Fruit fly (Drosophila melanogaster) whole organism, embryonic: ENCODE measurements around the gene Obp99c.

Experiments
- Adf1 ChIP-seq: fragments of 200-800 bp; sonication (Bioruptor generic); IDR thresholded peaks from 2 replicates; pipeline ENCODE4 v1.3.6; 2022; ENCODE audit warnings: missing biosample characterization, missing genetic modification characterization
- CG1024 ChIP-seq: fragments of 200-800 bp; sonication (Bioruptor generic); IDR thresholded peaks from 2 replicates; pipeline ENCODE4 v1.3.6; 2022; ENCODE audit warnings: missing biosample characterization, missing genetic modification characterization
- CG10274 ChIP-seq: fragments of 200-800 bp; sonication (Bioruptor generic); optimal IDR thresholded peaks from 3 replicates; lab custom pipeline; 2017; ENCODE audit warnings: missing biosample characterization, mild to moderate bottlenecking, missing genetic modification characterization
- CG11093 ChIP-seq: fragments of 200-800 bp; sonication (Bioruptor generic); IDR thresholded peaks from 3 replicates; pipeline ENCODE4 v1.3.6; 2022; ENCODE audit warnings: missing biosample characterization, missing genetic modification characterization
- CG14050 ChIP-seq: fragments of 200-800 bp; sonication (Bioruptor generic); IDR thresholded peaks from 3 replicates; pipeline ENCODE4 v1.3.6; 2022; ENCODE audit warnings: missing biosample characterization, missing genetic modification characterization
- CG14667 ChIP-seq: fragments of 200-800 bp; sonication (Bioruptor generic); IDR thresholded peaks from 2 replicates; pipeline ENCODE4 v1.3.6; 2022; ENCODE audit warnings: missing biosample characterization, missing genetic modification characterization
- CG15073 ChIP-seq: fragments of 200-800 bp; sonication (Bioruptor generic); optimal IDR thresholded peaks from 2 replicates; lab custom pipeline; 2016; ENCODE audit warnings: missing biosample characterization, missing genetic modification characterization
- CG15696 ChIP-seq: fragments of 200-800 bp; sonication (Bioruptor generic); optimal IDR thresholded peaks from 2 replicates; lab custom pipeline; 2019; ENCODE audit warnings: missing biosample characterization, mild to moderate bottlenecking, missing genetic modification characterization, moderate library complexity
- CG1603 ChIP-seq: fragments of 200-800 bp; sonication (Bioruptor generic); optimal IDR thresholded peaks from 2 replicates; lab custom pipeline; 2019; ENCODE audit warnings: missing biosample characterization, mild to moderate bottlenecking, missing genetic modification characterization, moderate library complexity
- CG16779 ChIP-seq: fragments of 200-800 bp; sonication (Bioruptor generic); IDR thresholded peaks from 2 replicates; pipeline ENCODE4 v1.3.6; 2022; ENCODE audit warnings: missing biosample characterization, missing genetic modification characterization
- CG17359 ChIP-seq: fragments of 200-800 bp; sonication (Bioruptor generic); optimal IDR thresholded peaks from 3 replicates; lab custom pipeline; 2018; ENCODE audit warnings: missing biosample characterization, mild to moderate bottlenecking, missing genetic modification characterization, moderate library complexity
- CG2889 ChIP-seq: fragments of 200-800 bp; sonication (Bioruptor generic); IDR thresholded peaks from 3 replicates; pipeline ENCODE4 v1.3.6; 2022; ENCODE audit warnings: missing biosample characterization, missing genetic modification characterization
- CG5180 ChIP-seq: fragments of 200-800 bp; sonication (Bioruptor generic); optimal IDR thresholded peaks from 3 replicates; lab custom pipeline; 2017; ENCODE audit warnings: missing biosample characterization, missing genetic modification characterization, mild to moderate bottlenecking, moderate library complexity, missing genetic modification reagents
- CG6791 ChIP-seq: fragments of 200-800 bp; sonication (Bioruptor generic); IDR thresholded peaks from 3 replicates; pipeline ENCODE4 v1.3.6; 2022; ENCODE audit warnings: missing biosample characterization, missing genetic modification characterization; ENCODE audit not compliant: partially characterized antibody
- CG6813 ChIP-seq: fragments of 200-800 bp; sonication (Bioruptor generic); optimal IDR thresholded peaks from 2 replicates; lab custom pipeline; 2017; ENCODE audit warnings: missing biosample characterization, missing genetic modification characterization, mild to moderate bottlenecking, moderate library complexity, missing genetic modification reagents
- CG9932 ChIP-seq: fragments of 200-800 bp; sonication (Bioruptor generic); IDR thresholded peaks from 2 replicates; pipeline ENCODE4 v1.3.6; 2022; ENCODE audit warnings: missing biosample characterization, missing genetic modification characterization
- CoRest ChIP-seq: fragments of 200-800 bp; sonication (Bioruptor generic); optimal IDR thresholded peaks from 3 replicates; lab custom pipeline; 2018; ENCODE audit warnings: missing biosample characterization, mild to moderate bottlenecking, missing genetic modification characterization, moderate library complexity
- CrebB ChIP-seq: fragments of 200-800 bp; sonication (Bioruptor generic); optimal IDR thresholded peaks from 3 replicates; lab custom pipeline; 2018; ENCODE audit warnings: missing biosample characterization, mild to moderate bottlenecking, missing genetic modification characterization
- D ChIP-seq, 2 experiments: fragments of 200-800 bp in 1 of 2; fragments of >200 bp in 1 of 2; sonication (Bioruptor generic) in 1 of 2; optimal IDR thresholded peaks; 2 replicates in 1 of 2; 3 replicates in 1 of 2; lab custom pipeline; 2017; ENCODE audit warnings: mild to moderate bottlenecking in 1 of 2, missing biosample characterization in 1 of 2, missing genetic modification characterization in 1 of 2, missing genetic modification reagents in 1 of 2
- Eip74EF ChIP-seq, 2 experiments: fragments of 200-800 bp in 1 of 2; fragments of >200 bp in 1 of 2; sonication (Bioruptor generic) in 1 of 2; optimal IDR thresholded peaks; 2 replicates each; lab custom pipeline; 2017 to 2019; ENCODE audit warnings: missing biosample characterization in 2 of 2, missing genetic modification characterization in 2 of 2, mild to moderate bottlenecking in 1 of 2, moderate library complexity in 1 of 2
- Fer3 ChIP-seq: fragments of 200-800 bp; sonication (Bioruptor generic); optimal IDR thresholded peaks from 2 replicates; lab custom pipeline; 2018; ENCODE audit warnings: missing biosample characterization, mild to moderate bottlenecking, missing genetic modification characterization, moderate library complexity
- H15 ChIP-seq: fragments of 200-800 bp; sonication (Bioruptor generic); IDR thresholded peaks from 3 replicates; pipeline ENCODE4 v1.3.6; 2022; ENCODE audit warnings: missing biosample characterization, missing genetic modification characterization
- Hr78 ChIP-seq, 2 experiments: fragments of 200-800 bp in 1 of 2; fragments of >200 bp in 1 of 2; sonication (Bioruptor generic) in 1 of 2; optimal IDR thresholded peaks; 2 replicates each; lab custom pipeline; 2017 to 2019; ENCODE audit warnings: missing biosample characterization in 2 of 2, missing genetic modification characterization in 2 of 2, mild to moderate bottlenecking in 1 of 2, moderate library complexity in 1 of 2
- Mes4 ChIP-seq: fragments of 200-800 bp; sonication (Bioruptor generic); optimal IDR thresholded peaks from 2 replicates; lab custom pipeline; 2016; ENCODE audit warnings: missing biosample characterization, missing genetic modification characterization
- NFAT ChIP-seq: fragments of 200-800 bp; sonication (Bioruptor generic); IDR thresholded peaks from 2 replicates; pipeline ENCODE4 v1.3.6; 2022; ENCODE audit warnings: missing biosample characterization, missing genetic modification characterization
- Oli ChIP-seq: fragments of 200-800 bp; sonication (Bioruptor generic); optimal IDR thresholded peaks from 2 replicates; lab custom pipeline; 2018; ENCODE audit warnings: missing biosample characterization, mild to moderate bottlenecking, missing genetic modification characterization, moderate library complexity
- Sox100B ChIP-seq: fragments of 200-800 bp; sonication (Bioruptor generic); optimal IDR thresholded peaks from 3 replicates; lab custom pipeline; 2018; ENCODE audit warnings: missing biosample characterization, mild to moderate bottlenecking, missing genetic modification characterization
- Sry-δ ChIP-seq: fragments of 200-800 bp; sonication (Bioruptor generic); optimal IDR thresholded peaks from 2 replicates; lab custom pipeline; 2016; ENCODE audit warnings: missing biosample characterization, missing genetic modification characterization
- Ssrp ChIP-seq: fragments of 200-800 bp; sonication (Bioruptor generic); optimal IDR thresholded peaks from 2 replicates; lab custom pipeline; 2018; ENCODE audit warnings: missing biosample characterization, mild to moderate bottlenecking, missing genetic modification characterization, moderate library complexity
- Xbp1 ChIP-seq: fragments of 200-800 bp; sonication (Bioruptor generic); optimal IDR thresholded peaks from 3 replicates; lab custom pipeline; 2016; ENCODE audit warnings: missing biosample characterization, mild to moderate bottlenecking, missing genetic modification characterization
- bcd ChIP-seq: fragments of 200-800 bp; sonication (Bioruptor generic); optimal IDR thresholded peaks from 2 replicates; lab custom pipeline; 2017; ENCODE audit warnings: missing biosample characterization, mild to moderate bottlenecking, missing genetic modification characterization
- bsh ChIP-seq, 2 experiments: fragments of 200-800 bp; sonication (Bioruptor generic); optimal IDR thresholded peaks; 2 replicates each; lab custom pipeline; 2017 to 2018; ENCODE audit warnings: mild to moderate bottlenecking in 2 of 2, missing biosample characterization in 2 of 2, missing genetic modification characterization in 2 of 2, moderate library complexity in 1 of 2
- chm ChIP-seq: fragments of 200-800 bp; sonication (Bioruptor generic); IDR thresholded peaks from 2 replicates; pipeline ENCODE4 v1.3.6; 2022; ENCODE audit warnings: missing biosample characterization, missing genetic modification characterization
- ci ChIP-seq: fragments of 200-800 bp; sonication (Bioruptor generic); IDR thresholded peaks from 3 replicates; pipeline ENCODE4 v1.3.6; 2022; ENCODE audit warnings: missing biosample characterization, missing genetic modification characterization
- fd96Cb ChIP-seq: fragments of 200-800 bp; sonication (Bioruptor generic); optimal IDR thresholded peaks from 2 replicates; lab custom pipeline; 2018; ENCODE audit warnings: missing biosample characterization, mild to moderate bottlenecking, missing genetic modification characterization, moderate library complexity
- ftz-f1 ChIP-seq: fragments of 200-800 bp; sonication (Bioruptor generic); optimal IDR thresholded peaks from 2 replicates; lab custom pipeline; 2016; ENCODE audit warnings: missing biosample characterization, missing genetic modification characterization
- gsb-n ChIP-seq: fragments of 200-800 bp; sonication (Bioruptor generic); optimal IDR thresholded peaks from 3 replicates; lab custom pipeline; 2018; ENCODE audit warnings: missing biosample characterization, mild to moderate bottlenecking, missing genetic modification characterization
- her ChIP-seq: fragments of 200-800 bp; sonication (Bioruptor generic); optimal IDR thresholded peaks from 2 replicates; lab custom pipeline; 2016; ENCODE audit warnings: missing biosample characterization, missing genetic modification characterization
- maf-S ChIP-seq: fragments of 200-800 bp; sonication (Bioruptor generic); optimal IDR thresholded peaks from 2 replicates; lab custom pipeline; 2016; ENCODE audit warnings: missing biosample characterization, missing genetic modification characterization
- otp ChIP-seq: fragments of 200-800 bp; sonication (Bioruptor generic); IDR thresholded peaks from 3 replicates; pipeline ENCODE4, ENCODE4 v1.3.6; 2022; ENCODE audit warnings: missing biosample characterization, missing genetic modification characterization
- pan ChIP-seq, 4 experiments: fragments of >200 bp in 3 of 4; fragments of 200-800 bp in 1 of 4; sonication (Bioruptor generic) in 1 of 4; optimal IDR thresholded peaks in 3 of 4; IDR thresholded peaks in 1 of 4; 2 replicates each; pipeline versions ENCODE4 v1.3.6 to Lab custom; 2017 to 2022; ENCODE audit warnings: missing biosample characterization in 2 of 4, missing genetic modification characterization in 2 of 4, mixed read lengths in 1 of 4
- prd ChIP-seq, 3 experiments: fragments of >200 bp in 2 of 3; fragments of 200-800 bp in 1 of 3; sonication (Bioruptor generic) in 1 of 3; optimal IDR thresholded peaks in 2 of 3; IDR thresholded peaks in 1 of 3; 2 replicates in 2 of 3; 3 replicates in 1 of 3; pipeline versions ENCODE4 v1.3.6 to Lab custom; 2017 to 2022; ENCODE audit warnings: missing biosample characterization in 1 of 3, missing genetic modification characterization in 1 of 3
- ranshi ChIP-seq: fragments of 200-800 bp; sonication (Bioruptor generic); IDR thresholded peaks from 2 replicates; pipeline ENCODE4 v1.3.6; 2022; ENCODE audit warnings: missing biosample characterization, missing genetic modification characterization
- salm ChIP-seq: fragments of 200-800 bp; sonication (Bioruptor generic); optimal IDR thresholded peaks from 2 replicates; lab custom pipeline; 2018; ENCODE audit warnings: missing biosample characterization, mild to moderate bottlenecking, missing genetic modification characterization
- sisA ChIP-seq: fragments of 200-800 bp; sonication (Bioruptor generic); IDR thresholded peaks from 2 replicates; pipeline ENCODE4 v1.3.6; 2022; ENCODE audit warnings: missing biosample characterization, missing genetic modification characterization
- sr ChIP-seq: fragments of 200-800 bp; sonication (Bioruptor generic); IDR thresholded peaks from 3 replicates; pipeline ENCODE4 v1.3.6; 2022; ENCODE audit warnings: missing biosample characterization, missing genetic modification characterization
- ssp ChIP-seq: fragments of 200-800 bp; sonication (Bioruptor generic); IDR thresholded peaks from 2 replicates; pipeline ENCODE4 v1.3.6; 2022; ENCODE audit warnings: missing biosample characterization, missing genetic modification characterization
- zf30C ChIP-seq: fragments of 200-800 bp; sonication (Bioruptor generic); optimal IDR thresholded peaks from 3 replicates; lab custom pipeline; 2018; ENCODE audit warnings: missing biosample characterization, mild to moderate bottlenecking, missing genetic modification characterization
- zfh1 ChIP-seq: fragments of 200-800 bp; sonication (Bioruptor generic); IDR thresholded peaks from 3 replicates; pipeline ENCODE4 v1.3.6; 2022; ENCODE audit warnings: missing biosample characterization, missing genetic modification characterization

The Obp99c gene

dm6 chr3R:29711434-29711833 is 22.3 kb upstream of the Obp99c start (continued):
- TF ChIP-seq bsh (GFP tag; optimal IDR thresholded peaks at IDR 0.05; lab: Kevin White, UChicago) (peak in 1 of 2 experiments; percentile 40), sr (no peak), Sox100B (GFP tag; lab: Kevin White, UChicago) (no peak), gsb-n (tag; lab: Kevin White, UChicago) (no peak), maf-S (GFP tag; lab: Kevin White, UChicago) (no peak), CoRest (tag; lab: Kevin White, UChicago) (no peak), Fer3 (no peak), Adf1 (GFP tag; lab: Robert Waterston, UW) (no peak), CG2889 (GFP tag; lab: Robert Waterston, UW) (no peak), Sry-δ (GFP tag; lab: Kevin White, UChicago) (no peak), Oli (tag; lab: Kevin White, UChicago) (peak; percentile 18), CG14667 (GFP tag; lab: Robert Waterston, UW) (no peak), her (GFP tag; lab: Kevin White, UChicago) (no peak), Ssrp (tag; lab: Kevin White, UChicago) (no peak), CG6791 (no peak), CG9932 (GFP tag; lab: Robert Waterston, UW) (no peak), CG6813 (GFP tag; lab: Kevin White, UChicago) (no peak), otp (GFP tag; lab: Robert Waterston, UW) (0 out of 3 replicates have a peak, but pooled peaks have one; percentile 7), H15 (no peak), CG15696 (no peak), Xbp1 (GFP tag; lab: Kevin White, UChicago) (no peak), D (optimal IDR thresholded peaks at IDR 0.05; lab: Kevin White, UChicago) (no peak), D (GFP tag; optimal IDR thresholded peaks at IDR 0.05; lab: Kevin White, UChicago) (no peak), Eip74EF (GFP tag; optimal IDR thresholded peaks at IDR 0.05; lab: Kevin White, UChicago) (no peak), CG17359 (no peak), CG14050 (GFP tag; lab: Robert Waterston, UW) (no peak), bcd (GFP tag; lab: Kevin White, UChicago) (no peak), ftz-f1 (no peak), salm (tag; lab: Kevin White, UChicago) (no peak), CG16779 (no peak), fd96Cb (tag; lab: Kevin White, UChicago) (peak; percentile 3), ci (peak; percentile 62; the same call in 2 of the 3 replicates), zfh1 (GFP tag; lab: Robert Waterston, UW) (peak; percentile 54; the same call in 2 of the 3 replicates), NFAT (GFP tag; lab: Robert Waterston, UW) (no peak), prd (optimal IDR thresholded peaks at IDR 0.05; lab: Kevin White, UChicago) (no peak), prd (GFP tag; IDR thresholded peaks at IDR 0.05; lab: Robert Waterston, UW) (peak; percentile 55; the same call in 2 of the 3 replicates), CG15073 (GFP tag; lab: Kevin White, UChicago) (no peak), Mes4 (GFP tag; lab: Kevin White, UChicago) (no peak), ranshi (GFP tag; lab: Robert Waterston, UW) (no peak), CG1024 (GFP tag; lab: Robert Waterston, UW) (no peak), CrebB (no peak), ssp (no peak), CG1603 (tag; lab: Kevin White, UChicago) (peak; percentile 44), pan (optimal IDR thresholded peaks at IDR 0.05; lab: Kevin White, UChicago) (no peak), pan (GFP tag; optimal IDR thresholded peaks at IDR 0.05 in 1 of 2, IDR thresholded peaks at IDR 0.05 in 1 of 2) (no peak), Hr78 (GFP tag; optimal IDR thresholded peaks at IDR 0.05; lab: Kevin White, UChicago) (no peak), CG10274 (no peak), chm (GFP tag; lab: Robert Waterston, UW) (no peak), CG5180 (GFP tag; lab: Kevin White, UChicago) (no peak), zf30C (no peak), CG11093 (no peak), sisA (GFP tag; lab: Robert Waterston, UW) (peak; percentile 49)
